Worm (Caenorhabditis elegans) whole organism, mixed stage, embryonic: Measurements from ENCODE around the gene K07H8.12.

ENCODE experiments used
- blmp-1 ChIP-seq: fragments of 150-350 bp; optimal IDR thresholded peaks from 2 replicates; lab custom pipeline; 2014; ENCODE audit warnings: missing biosample characterization, missing genetic modification characterization
- elt-3 ChIP-seq: fragments of 150-350 bp; optimal IDR thresholded peaks from 2 replicates; lab custom pipeline; 2014; ENCODE audit warnings: missing biosample characterization, missing genetic modification characterization
- nhr-2 ChIP-seq: fragments of 150-350 bp; optimal IDR thresholded peaks from 2 replicates; lab custom pipeline; 2014; ENCODE audit warnings: missing biosample characterization, missing genetic modification characterization

DNA sequence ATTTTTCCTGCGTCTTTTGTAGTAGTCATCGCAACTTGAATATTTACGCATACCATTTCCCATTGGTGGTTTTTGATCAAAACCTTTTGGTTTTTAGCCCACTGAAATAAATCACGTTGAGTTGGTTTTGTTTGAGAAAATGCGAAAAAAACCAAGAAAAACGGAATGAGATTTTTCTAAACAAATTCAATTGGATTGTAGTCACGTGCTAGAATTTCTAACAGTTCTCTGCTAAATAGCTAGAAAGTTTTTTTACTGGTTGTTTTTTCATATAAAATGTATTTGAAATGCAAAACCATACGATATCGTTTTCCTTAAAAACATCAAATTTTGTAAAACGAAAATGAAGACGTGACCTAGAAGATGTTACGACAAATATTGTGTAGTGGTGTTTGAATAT, at the start of gene K07H8.12:
- TF ChIP-seq blmp-1 (tag; lab: Kevin White, UChicago) = no peak
- no peak for TF ChIP-seq elt-3 (tag; lab: Kevin White, UChicago)
- no peak for TF ChIP-seq nhr-2 (tag; lab: Kevin White, UChicago)
